Worm (Caenorhabditis elegans): ENCODE results near the gene str-55.

The str-55 gene

DNA sequence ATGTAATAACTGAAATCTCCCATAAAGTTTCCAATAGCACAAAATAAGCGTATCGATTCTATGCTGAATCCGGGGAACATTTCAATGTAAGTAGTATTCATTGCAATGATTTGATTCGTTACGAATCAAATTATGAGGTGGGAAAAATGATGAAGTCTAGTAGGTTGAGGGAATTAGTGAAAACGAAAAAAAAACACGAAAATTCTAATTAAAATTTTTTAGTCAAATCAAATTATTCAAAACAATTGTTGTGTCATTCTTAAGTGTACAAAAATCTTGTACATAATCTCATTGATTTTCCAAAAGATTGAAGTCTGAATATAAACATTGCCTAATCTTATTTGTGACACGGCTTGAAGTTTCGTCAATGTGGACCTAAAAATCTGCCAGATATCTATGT is 7.5 kb upstream of the str-55 start, which contains the start of gene srw-29:
Gene srw-29, minus strand, starts transcription at position 101 of the 400 bp plus-strand sequence.
- TF ChIP-seq lim-6 (tag; optimal IDR thresholded peaks at IDR 0.05) (no peak), madf-2 (tag; optimal IDR thresholded peaks at IDR 0.05) (no peak)

DNA sequence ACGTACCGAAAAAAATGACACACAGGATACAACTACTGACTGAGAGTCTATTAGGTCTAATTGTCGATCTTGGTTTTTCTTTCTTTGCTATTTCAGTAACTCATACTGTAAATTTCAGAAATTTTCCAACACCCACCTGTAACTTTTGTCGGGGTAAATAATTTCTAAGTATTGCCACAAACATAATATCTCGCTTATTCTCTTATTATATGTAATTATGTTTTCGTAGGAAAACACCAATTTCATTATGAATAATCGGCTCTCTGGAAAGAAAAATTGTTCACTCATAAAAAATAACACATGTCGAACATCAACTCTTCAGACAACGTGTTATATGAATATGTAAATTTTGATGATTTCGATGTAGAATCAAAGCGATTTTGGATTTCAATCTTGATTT is 3.8 kb upstream of the str-55 start, which contains the start of gene srw-48:
Gene srw-48, plus strand, starts transcription at position 301 of the 400 bp plus-strand sequence.
- TF ChIP-seq ceh-34 (tag; optimal IDR thresholded peaks at IDR 0.05) (no peak), ceh-9 (tag; optimal IDR thresholded peaks at IDR 0.05) (no peak), T23F11.4 (GFP tag; optimal IDR thresholded peaks at IDR 0.05) (no peak)

ce11 chrV:16419769-16420168 is 2.9 kb upstream of the str-55 start, which contains the start of gene F26D2.16:
Gene F26D2.16, minus strand, starts transcription at chrV:16419869.
- TF ChIP-seq ceh-19 (GFP tag; optimal IDR thresholded peaks at IDR 0.05) = no peak
- no peak for TF ChIP-seq ceh-22 (tag; optimal IDR thresholded peaks at IDR 0.05)
- TF ChIP-seq zip-5 (tag; optimal IDR thresholded peaks at IDR 0.05) = no peak
- no peak for TF ChIP-seq hlh-8 (tag; optimal IDR thresholded peaks at IDR 0.05)
- TF ChIP-seq hlh-30 (tag; optimal IDR thresholded peaks at IDR 0.05; ENCODE audit: insufficient read depth) = no peak
- TF ChIP-seq odd-2 (tag; optimal IDR thresholded peaks at IDR 0.05) = no peak
- TF ChIP-seq dmd-4 (tag; optimal IDR thresholded peaks at IDR 0.05; ENCODE audit: borderline replicate concordance) = no peak
- TF ChIP-seq ceh-6 (GFP tag; optimal IDR thresholded peaks at IDR 0.05) = no peak
- no peak for TF ChIP-seq pax-1 (tag; optimal IDR thresholded peaks at IDR 0.05)
- no peak for TF ChIP-seq ztf-16 (tag; optimal IDR thresholded peaks at IDR 0.05)
- TF ChIP-seq unc-86 (tag; optimal IDR thresholded peaks at IDR 0.05) = no peak
- no peak for TF ChIP-seq pha-4 (tag; optimal IDR thresholded peaks at IDR 0.05)
- no peak for TF ChIP-seq pag-3 (tag; optimal IDR thresholded peaks at IDR 0.05; ENCODE audit: borderline replicate concordance)
- no peak for TF ChIP-seq ceh-31 (tag; optimal IDR thresholded peaks at IDR 0.05)
- TF ChIP-seq nfya-1 (tag; optimal IDR thresholded peaks at IDR 0.05) = no peak
- TF ChIP-seq ceh-9 (tag; optimal IDR thresholded peaks at IDR 0.05) = no peak
- TF ChIP-seq ceh-24 (tag; optimal IDR thresholded peaks at IDR 0.05) = no peak
- TF ChIP-seq K02D7.2 (tag; optimal IDR thresholded peaks at IDR 0.05) = no peak
- no peak for TF ChIP-seq hlh-6 (tag; optimal IDR thresholded peaks at IDR 0.05)

DNA sequence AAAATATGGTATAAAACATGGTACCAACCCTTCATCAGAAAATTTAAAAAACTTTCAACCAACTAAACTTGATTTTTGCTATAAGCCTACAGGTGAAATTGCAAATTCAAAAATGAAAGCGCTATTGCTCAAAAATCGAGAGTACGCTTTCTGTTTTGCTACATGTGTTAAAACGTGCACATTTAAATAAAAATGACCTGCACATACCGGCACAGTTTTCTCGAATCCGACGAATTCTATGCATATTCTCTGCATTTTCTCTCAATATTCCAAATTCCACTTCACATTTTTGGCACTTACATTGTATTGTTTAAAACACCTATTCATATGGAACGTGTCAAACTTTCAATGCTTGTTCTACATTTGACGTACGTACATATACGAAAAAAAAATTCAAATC is 6.4 kb downstream of the str-55 start, which contains the start of gene srh-145:
Gene srh-145, plus strand, starts transcription at position 193 of the 400 bp plus-strand sequence.
- TF ChIP-seq tbx-7 (tag; optimal IDR thresholded peaks at IDR 0.05) (no peak), unc-55 (GFP tag; optimal IDR thresholded peaks at IDR 0.05) (no peak), hlh-30 (tag; optimal IDR thresholded peaks at IDR 0.05; ENCODE audit: insufficient read depth) (no peak), pat-9 (tag; optimal IDR thresholded peaks at IDR 0.05) (no peak), lim-6 (tag; optimal IDR thresholded peaks at IDR 0.05) (no peak), che-1 (tag; optimal IDR thresholded peaks at IDR 0.05) (no peak), sox-4 (tag; optimal IDR thresholded peaks at IDR 0.05) (no peak), elt-4 (tag; optimal IDR thresholded peaks at IDR 0.05) (no peak), nfya-1 (tag; optimal IDR thresholded peaks at IDR 0.05) (no peak), C08G9.2 (tag; optimal IDR thresholded peaks at IDR 0.05) (no peak), pros-1 (tag; optimal IDR thresholded peaks at IDR 0.05) (no peak), ref-2 (tag; optimal IDR thresholded peaks at IDR 0.05) (no peak), unc-42 (tag; optimal IDR thresholded peaks at IDR 0.05) (no peak), ahr-1 (tag; optimal IDR thresholded peaks at IDR 0.05) (no peak), sox-2 (GFP tag; IDR thresholded peaks at IDR 0.05) (no peak), ttx-3 (tag; optimal IDR thresholded peaks at IDR 0.05) (no peak), hlh-8 (tag; optimal IDR thresholded peaks at IDR 0.05) (no peak), pha-2 (tag; optimal IDR thresholded peaks at IDR 0.05) (no peak), dve-1 (tag; optimal IDR thresholded peaks at IDR 0.05) (no peak)

Measured in whole organism, late embryonic.